Fruit fly (Drosophila melanogaster): ENCODE measurements around the gene mtTFB1.

Gene mtTFB1

dm6 chr3L:11680298-11680697 lies 28.5 kb upstream of the mtTFB1 start, which contains the start of gene CG32085 (continued):
- TF ChIP-seq CG9876 (GFP tag; optimal IDR thresholded peaks at IDR 0.05) (peak; percentile 28), CG4730 (GFP tag; IDR thresholded peaks at IDR 0.05) (peak; percentile 54; the same call in 1 of the 2 replicates), zfh2 (GFP tag; optimal IDR thresholded peaks at IDR 0.05) (peak; percentile 71), nom (GFP tag; optimal IDR thresholded peaks at IDR 0.05) (no peak), CTCF (GFP tag; optimal IDR thresholded peaks at IDR 0.05) (no peak), Gug (GFP tag; IDR thresholded peaks at IDR 0.05) (peak; percentile 90), Atf6 (GFP tag; IDR thresholded peaks at IDR 0.05) (peak; percentile 66), stc (GFP tag; IDR thresholded peaks at IDR 0.05) (peak; percentile 53; the same call in 1 of the 2 replicates), dysf (GFP tag; IDR thresholded peaks at IDR 0.05) (peak; percentile 82), NK7.1 (GFP tag; optimal IDR thresholded peaks at IDR 0.05) (peak; percentile 62), bcd (GFP tag; optimal IDR thresholded peaks at IDR 0.05) (peak; percentile 61), Ssrp (tag; optimal IDR thresholded peaks at IDR 0.05) (no peak), Bdp1 (GFP tag; optimal IDR thresholded peaks at IDR 0.05) (no peak), B-H2 (GFP tag; optimal IDR thresholded peaks at IDR 0.05) (peak; percentile 48), Dip3 (GFP tag; optimal IDR thresholded peaks at IDR 0.05) (peak; percentile 41), CG9797 (GFP tag; optimal IDR thresholded peaks at IDR 0.05) (no peak), CG7963 (GFP tag; IDR thresholded peaks at IDR 0.05; ENCODE audit: partially characterized antibody) (no peak), ac (GFP tag; optimal IDR thresholded peaks at IDR 0.05) (no peak), grau (tag; optimal IDR thresholded peaks at IDR 0.05) (peak; percentile 47), Dref (GFP tag; IDR thresholded peaks at IDR 0.05) (peak; percentile 37), CG14710 (tag; optimal IDR thresholded peaks at IDR 0.05) (no peak), H2.0 (GFP tag; IDR thresholded peaks at IDR 0.05) (peak; percentile 36; the same call in 1 of the 2 replicates), Ada2b (GFP tag; IDR thresholded peaks at IDR 0.05) (peak; percentile 60; the same call in 1 of the 2 replicates), Xrp1 (GFP tag; IDR thresholded peaks at IDR 0.05) (no peak; the same call in 1 of the 2 replicates), CoRest (tag; optimal IDR thresholded peaks at IDR 0.05) (peak; percentile 21), nerfin-1 (tag; optimal IDR thresholded peaks at IDR 0.05) (peak; percentile 25), CG4854 (GFP tag; optimal IDR thresholded peaks at IDR 0.05) (peak; percentile 17), CG10462 (GFP tag; optimal IDR thresholded peaks at IDR 0.05) (no peak), CG18599 (GFP tag; optimal IDR thresholded peaks at IDR 0.05) (peak; percentile 91), zf30C (GFP tag; optimal IDR thresholded peaks at IDR 0.05) (no peak), CG5245 (GFP tag; optimal IDR thresholded peaks at IDR 0.05) (peak; percentile 69), CG13424 (tag; optimal IDR thresholded peaks at IDR 0.05) (peak; percentile 48), CG4328 (GFP tag; optimal IDR thresholded peaks at IDR 0.05) (peak; percentile 4), Taf1 (GFP tag; IDR thresholded peaks at IDR 0.05) (peak; percentile 30; the same call in 1 of the 2 replicates), CG7928 (GFP tag; optimal IDR thresholded peaks at IDR 0.05) (peak; percentile 16), CG2875 (GFP tag; optimal IDR thresholded peaks at IDR 0.05) (no peak), CG8924 (tag; optimal IDR thresholded peaks at IDR 0.05) (peak; percentile 35), ase (GFP tag; IDR thresholded peaks at IDR 0.05) (peak; percentile 38; the same call in 1 of the 3 replicates), CG14667 (GFP tag; IDR thresholded peaks at IDR 0.05) (peak; percentile 50; the same call in 1 of the 2 replicates), CG13775 (GFP tag; optimal IDR thresholded peaks at IDR 0.05) (peak; percentile 9), sens (GFP tag) (peak; percentile 83), CG32767 (GFP tag; IDR thresholded peaks at IDR 0.05) (0 out of 2 replicates have a peak, but pooled peaks have one; percentile 20), Fer2 (tag; optimal IDR thresholded peaks at IDR 0.05) (peak; percentile 4), Trl (optimal IDR thresholded peaks at IDR 0.05) (peak; percentile 60 to 61), Trl (GFP tag; optimal IDR thresholded peaks at IDR 0.05) (peak; percentile 88), Usf (GFP tag; optimal IDR thresholded peaks at IDR 0.05) (peak; percentile 10), CG14014 (GFP tag; IDR thresholded peaks at IDR 0.05) (peak; percentile 70), CG16779 (GFP tag; IDR thresholded peaks at IDR 0.05) (peak; percentile 70; the same call in 1 of the 2 replicates), CG17328 (GFP tag; IDR thresholded peaks at IDR 0.05) (no peak), CG11456 (GFP tag; IDR thresholded peaks at IDR 0.05) (peak; percentile 91), sd (tag; optimal IDR thresholded peaks at IDR 0.05) (peak; percentile 9), Optix (GFP tag; IDR thresholded peaks at IDR 0.05) (no peak)

All from whole organism, embryonic.